Worm (Caenorhabditis elegans) whole organism, early embryonic: ENCODE data around the gene C05E7.3.

Experiments used
- B0310.2 ChIP-seq: sonication (generic microtip); optimal IDR thresholded peaks from 2 replicates; lab custom pipeline; 2016; ENCODE audit warnings: mild to moderate bottlenecking, missing genetic modification characterization, missing compliant biosample characterization
- F13C5.2 ChIP-seq: sonication (generic microtip); optimal IDR thresholded peaks from 2 replicates; lab custom pipeline; 2017; ENCODE audit warnings: mild to moderate bottlenecking, missing genetic modification characterization, inconsistent platforms, missing compliant biosample characterization
- aly-1 ChIP-seq: sonication (generic microtip); optimal IDR thresholded peaks from 2 replicates; lab custom pipeline; 2016; ENCODE audit warnings: missing genetic modification characterization, missing compliant biosample characterization
- ama-1 ChIP-seq: fragments of 150-350 bp; optimal IDR thresholded peaks from 2 replicates; lab custom pipeline; 2014
- ceh-13 ChIP-seq: fragments of 200-800 bp; sonication (Bioruptor generic); optimal IDR thresholded peaks from 2 replicates; lab custom pipeline; 2018; ENCODE audit warnings: mild to moderate bottlenecking, missing genetic modification characterization, missing compliant biosample characterization
- ceh-36 ChIP-seq: sonication (generic microtip); optimal IDR thresholded peaks from 2 replicates; lab custom pipeline; 2016; ENCODE audit warnings: missing genetic modification characterization, inconsistent platforms, missing compliant biosample characterization
- ets-7 ChIP-seq: sonication (generic microtip); optimal IDR thresholded peaks from 2 replicates; lab custom pipeline; 2016; ENCODE audit warnings: missing genotype, missing genetic modification characterization, missing compliant biosample characterization
- flt-1 ChIP-seq: fragments of 200-800 bp; sonication (Bioruptor generic); IDR thresholded peaks from 2 replicates; pipeline ENCODE4 v1.3.6; 2022; ENCODE audit warnings: missing genetic modification characterization, missing compliant biosample characterization
- hmbx-1 ChIP-seq: sonication (generic microtip); optimal IDR thresholded peaks from 2 replicates; lab custom pipeline; 2016; ENCODE audit warnings: mild to moderate bottlenecking, missing genetic modification characterization, missing compliant biosample characterization
- hmg-4 ChIP-seq: fragments of 200-800 bp; sonication (Bioruptor generic); optimal IDR thresholded peaks from 2 replicates; lab custom pipeline; 2018; ENCODE audit warnings: mild to moderate bottlenecking, missing genetic modification characterization, missing compliant biosample characterization
- hnd-1 ChIP-seq: sonication (generic microtip); optimal IDR thresholded peaks from 2 replicates; lab custom pipeline; 2016; ENCODE audit warnings: missing genetic modification characterization, missing compliant biosample characterization
- pes-1 ChIP-seq: fragments of 200-800 bp; sonication (Bioruptor generic); IDR thresholded peaks from 2 replicates; pipeline ENCODE4 v1.3.6; 2022; ENCODE audit warnings: missing genetic modification reagents, missing genetic modification characterization, missing compliant biosample characterization
- scrt-1 ChIP-seq: fragments of 200-800 bp; sonication (Bioruptor generic); IDR thresholded peaks from 2 replicates; pipeline ENCODE4 v1.3.6; 2022; ENCODE audit warnings: missing genetic modification characterization, missing compliant biosample characterization
- sea-1 ChIP-seq: fragments of 200-800 bp; sonication (Bioruptor generic); conservative IDR thresholded peaks from 2 replicates; pipeline ENCODE4 v1.3.6; 2022; ENCODE audit warnings: missing genetic modification characterization, missing compliant biosample characterization
- tbx-11 ChIP-seq: fragments of 200-800 bp; sonication (Bioruptor generic); IDR thresholded peaks from 2 replicates; pipeline ENCODE4 v1.3.6; 2022; ENCODE audit warnings: missing genetic modification characterization, missing compliant biosample characterization
- tbx-37 ChIP-seq: fragments of 200-800 bp; sonication (Bioruptor generic); conservative IDR thresholded peaks from 2 replicates; pipeline ENCODE4 v1.3.6; 2022; ENCODE audit warnings: missing genetic modification reagents, missing genetic modification characterization, missing compliant biosample characterization
- tra-4 ChIP-seq: sonication (generic microtip); optimal IDR thresholded peaks from 2 replicates; lab custom pipeline; 2017; ENCODE audit warnings: missing genetic modification characterization, missing compliant biosample characterization

Gene C05E7.3

ce11 chrX:12944661-12945060 is 1.8 kb downstream of the C05E7.3 start:
- no peak for TF ChIP-seq tbx-11
- no peak for TF ChIP-seq hnd-1 (tag; lab: Kevin White, UChicago)
- TF ChIP-seq pes-1, result no peak
- TF ChIP-seq sea-1 (GFP tag; lab: Robert Waterston, UW), result no peak
- no peak for TF ChIP-seq ceh-36 (tag; lab: Kevin White, UChicago)
- no peak for TF ChIP-seq ets-7 (tag; lab: Kevin White, UChicago)
- TF ChIP-seq ama-1, result no peak
- no peak for TF ChIP-seq B0310.2
- no peak for TF ChIP-seq flt-1
- TF ChIP-seq ceh-13 (GFP tag; lab: Kevin White, UChicago), result no peak
- no peak for TF ChIP-seq aly-1 (tag; lab: Kevin White, UChicago)

ce11 chrX:12943166-12943565 is 3.3 kb downstream of the C05E7.3 start, which contains the start of gene gmap-2:
TSS of gene gmap-2 (minus strand) at chrX:12943266.
- TF ChIP-seq hmbx-1, result no peak
- no peak for TF ChIP-seq hnd-1 (tag; lab: Kevin White, UChicago)
- no peak for TF ChIP-seq ama-1
- no peak for TF ChIP-seq pes-1
- TF ChIP-seq ceh-13 (GFP tag; lab: Kevin White, UChicago), result no peak
- TF ChIP-seq ceh-36 (tag; lab: Kevin White, UChicago), result no peak
- TF ChIP-seq aly-1 (tag; lab: Kevin White, UChicago), result no peak
- no peak for TF ChIP-seq scrt-1
- no peak for TF ChIP-seq B0310.2
- no peak for TF ChIP-seq flt-1
- TF ChIP-seq tbx-11, result no peak
- TF ChIP-seq hmg-4 (GFP tag; lab: Kevin White, UChicago), result no peak

ce11 chrX:12942296-12942695 is 4.1 kb downstream of the C05E7.3 start:
- no peak for TF ChIP-seq tbx-37
- no peak for TF ChIP-seq hnd-1 (tag; lab: Kevin White, UChicago)
- no peak for TF ChIP-seq ceh-13 (GFP tag; lab: Kevin White, UChicago)

ce11 chrX:12940811-12941210 is 5.6 kb downstream of the C05E7.3 start, which contains the start of gene gmap-3:
TSS of gene gmap-3 (minus strand) at chrX:12940958.
- no peak for TF ChIP-seq sea-1 (GFP tag; lab: Robert Waterston, UW)
- no peak for TF ChIP-seq ceh-36 (tag; lab: Kevin White, UChicago)
- no peak for TF ChIP-seq tbx-11
- no peak for TF ChIP-seq aly-1 (tag; lab: Kevin White, UChicago)

ce11 chrX:12937521-12937920 is 8.9 kb downstream of the C05E7.3 start:
- TF ChIP-seq ceh-36 (tag; lab: Kevin White, UChicago), result no peak
- no peak for TF ChIP-seq pes-1
- TF ChIP-seq aly-1 (tag; lab: Kevin White, UChicago), result no peak
- TF ChIP-seq ama-1, result no peak
- TF ChIP-seq scrt-1, result no peak
- no peak for TF ChIP-seq tbx-11

ce11 chrX:12935694-12936093 is 10.7 kb downstream of the C05E7.3 start:
- no peak for TF ChIP-seq hmbx-1
- no peak for TF ChIP-seq hnd-1 (tag; lab: Kevin White, UChicago)
- TF ChIP-seq tbx-11, result no peak
- no peak for TF ChIP-seq ets-7 (tag; lab: Kevin White, UChicago)
- no peak for TF ChIP-seq aly-1 (tag; lab: Kevin White, UChicago)
- TF ChIP-seq scrt-1, result no peak
- TF ChIP-seq hmg-4 (GFP tag; lab: Kevin White, UChicago), result no peak
- no peak for TF ChIP-seq B0310.2
- no peak for TF ChIP-seq tbx-37
- TF ChIP-seq tra-4 (tag; lab: Kevin White, UChicago), result no peak
- TF ChIP-seq ceh-13 (GFP tag; lab: Kevin White, UChicago), result no peak
- no peak for TF ChIP-seq flt-1
- TF ChIP-seq pes-1, result no peak
- TF ChIP-seq ama-1, result no peak
- TF ChIP-seq ceh-36 (tag; lab: Kevin White, UChicago), result no peak
- TF ChIP-seq F13C5.2 (tag; lab: Kevin White, UChicago), result no peak
- TF ChIP-seq sea-1 (GFP tag; lab: Robert Waterston, UW), result no peak

- peak; percentile 2 for TF ChIP-seq hmg-4 (GFP tag; lab: Kevin White, UChicago)
- TF ChIP-seq tbx-11, result no peak
- TF ChIP-seq hmbx-1, result no peak
- no peak for TF ChIP-seq hnd-1 (tag; lab: Kevin White, UChicago)
Measured at ce11 chrX:12934768-12935167, 11.7 kb downstream of the C05E7.3 start, which contains the start of gene gmap-1. TSS of gene gmap-1 (minus strand) at chrX:12934978.

- TF ChIP-seq B0310.2 (no peak), hmg-4 (GFP tag; lab: Kevin White, UChicago) (no peak), ceh-13 (GFP tag; lab: Kevin White, UChicago) (no peak), aly-1 (tag; lab: Kevin White, UChicago) (no peak), pes-1 (no peak), hmbx-1 (no peak), flt-1 (no peak), scrt-1 (no peak), sea-1 (GFP tag; lab: Robert Waterston, UW) (no peak), ama-1 (no peak), F13C5.2 (tag; lab: Kevin White, UChicago) (no peak), ets-7 (tag; lab: Kevin White, UChicago) (no peak), ceh-36 (tag; lab: Kevin White, UChicago) (no peak), tra-4 (tag; lab: Kevin White, UChicago) (no peak), hnd-1 (tag; lab: Kevin White, UChicago) (no peak), tbx-37 (no peak), tbx-11 (no peak)
Measured at ce11 chrX:12929961-12930360, 16.5 kb downstream of the C05E7.3 start, which contains the start of gene C34E7.3. TSS of gene C34E7.3 (plus strand) at chrX:12930261.

- TF ChIP-seq ceh-36 (tag; lab: Kevin White, UChicago), result no peak
- TF ChIP-seq pes-1, result no peak
- TF ChIP-seq hmg-4 (GFP tag; lab: Kevin White, UChicago), result no peak
- no peak for TF ChIP-seq ets-7 (tag; lab: Kevin White, UChicago)
- no peak for TF ChIP-seq ceh-13 (GFP tag; lab: Kevin White, UChicago)
- TF ChIP-seq flt-1, result no peak
- TF ChIP-seq hmbx-1, result no peak
- TF ChIP-seq tbx-11, result no peak
- TF ChIP-seq scrt-1, result no peak
- no peak for TF ChIP-seq ama-1
- no peak for TF ChIP-seq tra-4 (tag; lab: Kevin White, UChicago)
- no peak for TF ChIP-seq sea-1 (GFP tag; lab: Robert Waterston, UW)
- TF ChIP-seq hnd-1 (tag; lab: Kevin White, UChicago), result no peak
- TF ChIP-seq aly-1 (tag; lab: Kevin White, UChicago), result no peak
- no peak for TF ChIP-seq tbx-37
- TF ChIP-seq B0310.2, result no peak
- TF ChIP-seq F13C5.2 (tag; lab: Kevin White, UChicago), result no peak
Measured at ce11 chrX:12928753-12929152, 17.7 kb downstream of the C05E7.3 start.
